Worm (Caenorhabditis elegans): Measurements from ENCODE around the gene sdz-36.
A peak's percentile ranks its signal among the peaks of the same experiment; 100 is the strongest.

Gene sdz-36

DNA sequence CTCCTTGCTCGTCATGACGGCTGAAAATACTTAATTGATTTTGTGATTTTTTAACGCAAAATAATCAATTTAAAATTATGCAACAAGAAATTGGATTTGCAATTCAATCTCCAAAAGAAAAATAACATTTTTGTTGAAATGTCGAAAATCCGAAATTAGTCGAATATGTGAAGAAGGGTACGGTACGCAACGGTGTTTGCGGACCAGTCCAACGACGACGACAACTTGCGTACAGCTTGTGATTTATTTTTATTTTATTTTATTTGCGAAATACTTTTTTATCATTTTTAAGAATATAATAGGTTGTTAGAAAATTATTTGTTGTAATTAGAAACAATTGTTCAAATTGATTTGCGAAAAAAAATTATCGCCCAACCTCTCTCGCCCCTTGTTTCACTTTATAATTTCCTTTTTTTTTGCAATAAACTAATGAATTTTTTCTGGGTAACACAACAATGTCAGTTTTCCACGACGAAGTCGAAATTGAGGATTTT is 16.0 kb downstream of the sdz-36 start, which contains the start of the genes dcaf-1 and dph-3 (continued):
- no peak for TF ChIP-seq nhr-11 (tag; optimal IDR thresholded peaks at IDR 0.05)
- TF ChIP-seq unc-130 (tag; optimal IDR thresholded peaks at IDR 0.05) = no peak
- TF ChIP-seq skn-1 (tag; optimal IDR thresholded peaks at IDR 0.05) = peak; percentile 45
- TF ChIP-seq C16A3.4 (tag; optimal IDR thresholded peaks at IDR 0.05) = peak; percentile 43
- TF ChIP-seq sox-4 (tag; optimal IDR thresholded peaks at IDR 0.05) = no peak
- TF ChIP-seq aly-2 (tag; optimal IDR thresholded peaks at IDR 0.05) = no peak
- TF ChIP-seq lin-39 (tag; optimal IDR thresholded peaks at IDR 0.05) = no peak
- no peak for TF ChIP-seq lir-3 (tag; optimal IDR thresholded peaks at IDR 0.05; ENCODE audit: poor library complexity)
- no peak for TF ChIP-seq ceh-63 (GFP tag; optimal IDR thresholded peaks at IDR 0.05)
- TF ChIP-seq fkh-4 (tag; optimal IDR thresholded peaks at IDR 0.05; ENCODE audit: borderline replicate concordance) = no peak
- TF ChIP-seq unc-86 (tag; optimal IDR thresholded peaks at IDR 0.05) = no peak
- no peak for TF ChIP-seq zag-1 (tag; optimal IDR thresholded peaks at IDR 0.05)
- TF ChIP-seq hpl-2 (GFP tag; optimal IDR thresholded peaks at IDR 0.05) = no peak
- TF ChIP-seq snpc-4 (tag; optimal IDR thresholded peaks at IDR 0.05) = no peak
- no peak for TF ChIP-seq elt-2 (tag; optimal IDR thresholded peaks at IDR 0.05)
- TF ChIP-seq pax-3 (tag; optimal IDR thresholded peaks at IDR 0.05) = no peak
- TF ChIP-seq fkh-10 (GFP tag; optimal IDR thresholded peaks at IDR 0.05) = no peak
- peak; percentile 55 for TF ChIP-seq blmp-1 (tag; optimal IDR thresholded peaks at IDR 0.05)
- no peak for TF ChIP-seq efl-3 (GFP tag; optimal IDR thresholded peaks at IDR 0.05)
- TF ChIP-seq Y116A8C.19 (tag; optimal IDR thresholded peaks at IDR 0.05; ENCODE audit: borderline replicate concordance) = no peak
- no peak for TF ChIP-seq unc-62 (GFP tag; optimal IDR thresholded peaks at IDR 0.05)
- TF ChIP-seq lin-15B (tag; optimal IDR thresholded peaks at IDR 0.05) = peak; percentile 3
- TF ChIP-seq nhr-71 (tag; optimal IDR thresholded peaks at IDR 0.05) = peak; percentile 59
- no peak for TF ChIP-seq grh-1 (GFP tag; IDR thresholded peaks at IDR 0.05)
- no peak for TF ChIP-seq ceh-88 (GFP tag; IDR thresholded peaks at IDR 0.05)
- TF ChIP-seq snu-23 (GFP tag; optimal IDR thresholded peaks at IDR 0.05) = peak; percentile 57
- TF ChIP-seq jun-1 (tag; optimal IDR thresholded peaks at IDR 0.05) = no peak
- TF ChIP-seq dpl-1 (GFP tag; optimal IDR thresholded peaks at IDR 0.05) = peak; percentile 34 to 68 (median 51)
- peak; percentile 90 for TF ChIP-seq F16B12.6 (tag; optimal IDR thresholded peaks at IDR 0.05)
- TF ChIP-seq nhr-237 (tag; optimal IDR thresholded peaks at IDR 0.05) = no peak
- TF ChIP-seq nhr-28 (tag; optimal IDR thresholded peaks at IDR 0.05) = no peak
- no peak for TF ChIP-seq nhr-85 (tag)
- TF ChIP-seq ces-1 (GFP tag; optimal IDR thresholded peaks at IDR 0.05) = no peak
- TF ChIP-seq nhr-90 (tag; optimal IDR thresholded peaks at IDR 0.05; ENCODE audit: poor library complexity) = peak; percentile 4

ce11 chrIV:9709205-9709604 is 18.5 kb downstream of the sdz-36 start, which contains the start of gene ant-1.3:
TSS of gene ant-1.3 (minus strand) at chrIV:9709305.
- TF ChIP-seq ztf-4 (tag; optimal IDR thresholded peaks at IDR 0.05) (no peak), nhr-76 (tag; optimal IDR thresholded peaks at IDR 0.05) (no peak), fkh-8 (tag; optimal IDR thresholded peaks at IDR 0.05) (no peak), nhr-77 (tag; optimal IDR thresholded peaks at IDR 0.05) (no peak), nhr-12 (tag; optimal IDR thresholded peaks at IDR 0.05) (no peak), aha-1 (tag; optimal IDR thresholded peaks at IDR 0.05) (no peak)

ce11 chrIV:9709887-9710286 is 19.1 kb downstream of the sdz-36 start, which contains the start of gene nhr-38:
TSS of gene nhr-38 (plus strand) at chrIV:9710187.
- TF ChIP-seq dsc-1 (tag; optimal IDR thresholded peaks at IDR 0.05) (peak; percentile 0), snu-23 (GFP tag; optimal IDR thresholded peaks at IDR 0.05) (no peak), isw-1 (GFP tag; IDR thresholded peaks at IDR 0.05) (no peak)

All from whole organism, L1 larva.